Fruit fly (Drosophila melanogaster) whole organism, embryonic: ENCODE data around the gene HDAC4.
A peak's percentile ranks its signal among the peaks of the same experiment; 100 is the strongest.

Source experiments
- Atf6 ChIP-seq: fragments of 200-800 bp; sonication (Bioruptor generic); IDR thresholded peaks from 2 replicates; pipeline ENCODE4 v1.3.6; 2022; ENCODE audit warnings: missing biosample characterization, missing genetic modification characterization
- B-H1 ChIP-seq: fragments of 200-800 bp; sonication (Bioruptor generic); IDR thresholded peaks from 3 replicates; pipeline ENCODE4 v1.3.6; 2022; ENCODE audit warnings: missing biosample characterization, missing genetic modification characterization
- Bteb2 ChIP-seq: fragments of 200-800 bp; sonication (Bioruptor generic); optimal IDR thresholded peaks from 2 replicates; lab custom pipeline; 2016; ENCODE audit warnings: missing biosample characterization, missing genetic modification characterization
- CG1024 ChIP-seq: fragments of 200-800 bp; sonication (Bioruptor generic); IDR thresholded peaks from 2 replicates; pipeline ENCODE4 v1.3.6; 2022; ENCODE audit warnings: missing biosample characterization, missing genetic modification characterization
- CG12942 ChIP-seq: fragments of 200-800 bp; sonication (Bioruptor generic); optimal IDR thresholded peaks from 3 replicates; lab custom pipeline; 2016; ENCODE audit warnings: missing biosample characterization, missing genetic modification characterization
- CG15269 ChIP-seq: fragments of 200-800 bp; sonication (Bioruptor generic); optimal IDR thresholded peaks from 2 replicates; lab custom pipeline; 2018; ENCODE audit warnings: missing biosample characterization, mild to moderate bottlenecking, missing genetic modification characterization, moderate library complexity
- CG15479 ChIP-seq: fragments of 200-800 bp; sonication (Bioruptor generic); optimal IDR thresholded peaks from 3 replicates; lab custom pipeline; 2019; ENCODE audit warnings: missing biosample characterization, mild to moderate bottlenecking, missing genetic modification characterization, moderate library complexity
- CG16815 ChIP-seq: fragments of 200-800 bp; sonication (Bioruptor generic); optimal IDR thresholded peaks from 3 replicates; lab custom pipeline; 2017; ENCODE audit warnings: missing biosample characterization, mild to moderate bottlenecking, missing genetic modification characterization
- CG17361 ChIP-seq: fragments of 200-800 bp; sonication (Bioruptor generic); IDR thresholded peaks from 3 replicates; pipeline ENCODE4 v1.3.6; 2022; ENCODE audit warnings: missing biosample characterization, missing genetic modification characterization
- CG18262 ChIP-seq: fragments of 200-800 bp; optimal IDR thresholded peaks from 3 replicates; lab custom pipeline; 2019; ENCODE audit warnings: missing biosample characterization, mild to moderate bottlenecking, missing genetic modification characterization, moderate library complexity
- CG18619 ChIP-seq: fragments of 200-800 bp; sonication (Bioruptor generic); optimal IDR thresholded peaks from 3 replicates; lab custom pipeline; 2017; ENCODE audit warnings: missing biosample characterization, mild to moderate bottlenecking, missing genetic modification characterization
- CG2116 ChIP-seq: fragments of 200-800 bp; sonication (Bioruptor generic); optimal IDR thresholded peaks from 3 replicates; lab custom pipeline; 2018; ENCODE audit warnings: missing biosample characterization, mild to moderate bottlenecking, missing genetic modification characterization
- CG2889 ChIP-seq: fragments of 200-800 bp; sonication (Bioruptor generic); IDR thresholded peaks from 3 replicates; pipeline ENCODE4 v1.3.6; 2022; ENCODE audit warnings: missing biosample characterization, missing genetic modification characterization
- CG3065 ChIP-seq: fragments of 200-800 bp; sonication (Bioruptor generic); optimal IDR thresholded peaks from 2 replicates; lab custom pipeline; 2016; ENCODE audit warnings: missing biosample characterization, missing genetic modification characterization
- CG31224 ChIP-seq: fragments of 200-800 bp; sonication (Bioruptor generic); IDR thresholded peaks from 2 replicates; pipeline ENCODE4 v1.3.6; 2022; ENCODE audit warnings: missing biosample characterization, missing genetic modification characterization
- CG32767 ChIP-seq: fragments of 200-800 bp; sonication (Bioruptor generic); IDR thresholded peaks from 2 replicates; pipeline ENCODE4 v1.3.6; 2022; ENCODE audit warnings: missing biosample characterization, missing genetic modification characterization
- CG33213 ChIP-seq: fragments of 200-800 bp; sonication (Bioruptor generic); optimal IDR thresholded peaks from 3 replicates; lab custom pipeline; 2016; ENCODE audit warnings: missing biosample characterization, missing genetic modification characterization
- CG4424 ChIP-seq: fragments of 200-800 bp; sonication (Bioruptor generic); optimal IDR thresholded peaks from 3 replicates; lab custom pipeline; 2016; ENCODE audit warnings: missing biosample characterization, missing genetic modification characterization
- CG6654 ChIP-seq: fragments of 200-800 bp; sonication (Bioruptor generic); optimal IDR thresholded peaks from 2 replicates; lab custom pipeline; 2017; ENCODE audit warnings: missing biosample characterization, mild to moderate bottlenecking, missing genetic modification characterization
- CG6683 ChIP-seq: fragments of 200-800 bp; sonication (Bioruptor generic); optimal IDR thresholded peaks from 2 replicates; lab custom pipeline; 2017; ENCODE audit warnings: missing biosample characterization, mild to moderate bottlenecking, missing genetic modification characterization, missing genetic modification reagents
- CG7839 ChIP-seq: fragments of 200-800 bp; sonication (Bioruptor generic); optimal IDR thresholded peaks from 3 replicates; lab custom pipeline; 2018; ENCODE audit warnings: missing biosample characterization, mild to moderate bottlenecking, missing genetic modification characterization, moderate library complexity
- CG7987 ChIP-seq: fragments of 200-800 bp; sonication (Bioruptor generic); optimal IDR thresholded peaks from 2 replicates; lab custom pipeline; 2018; ENCODE audit warnings: missing biosample characterization, mild to moderate bottlenecking, missing genetic modification characterization, moderate library complexity
- CHES-1-like ChIP-seq: fragments of 200-800 bp; sonication (Bioruptor generic); optimal IDR thresholded peaks from 2 replicates; lab custom pipeline; 2016; ENCODE audit warnings: missing biosample characterization, missing genetic modification characterization
- D ChIP-seq, 2 experiments: fragments of 200-800 bp in 1 of 2; fragments of >200 bp in 1 of 2; sonication (Bioruptor generic) in 1 of 2; optimal IDR thresholded peaks; 2 replicates in 1 of 2; 3 replicates in 1 of 2; lab custom pipeline; 2017; ENCODE audit warnings: mild to moderate bottlenecking in 1 of 2, missing biosample characterization in 1 of 2, missing genetic modification characterization in 1 of 2, missing genetic modification reagents in 1 of 2
- Elba2 ChIP-seq: fragments of 200-800 bp; sonication (Bioruptor generic); optimal IDR thresholded peaks from 3 replicates; lab custom pipeline; 2016; ENCODE audit warnings: missing biosample characterization, missing genetic modification characterization
- HLH54F ChIP-seq: fragments of 200-800 bp; sonication (Bioruptor generic); optimal IDR thresholded peaks from 3 replicates; lab custom pipeline; 2016; ENCODE audit warnings: missing biosample characterization, missing genetic modification characterization
- Hr51 ChIP-seq, 2 experiments: fragments of 200-800 bp; sonication (Bioruptor generic); optimal IDR thresholded peaks; 2 replicates in 1 of 2; 3 replicates in 1 of 2; lab custom pipeline; 2016 to 2018; ENCODE audit warnings: missing biosample characterization in 2 of 2, missing genetic modification characterization in 2 of 2, mild to moderate bottlenecking in 1 of 2, moderate library complexity in 1 of 2
- Lhr ChIP-seq: fragments of 200-800 bp; sonication (Bioruptor generic); optimal IDR thresholded peaks from 3 replicates; lab custom pipeline; 2017; ENCODE audit warnings: mild to moderate bottlenecking, missing biosample characterization, missing genetic modification reagents, missing genetic modification characterization
- Lim3 ChIP-seq: fragments of 200-800 bp; sonication (Bioruptor generic); IDR thresholded peaks from 2 replicates; pipeline ENCODE4 v1.3.6; 2022; ENCODE audit warnings: missing biosample characterization, missing genetic modification characterization
- MESR4 ChIP-seq: fragments of 200-800 bp; sonication (Bioruptor generic); optimal IDR thresholded peaks from 2 replicates; lab custom pipeline; 2018; ENCODE audit warnings: missing biosample characterization, mild to moderate bottlenecking, missing genetic modification characterization, moderate library complexity
- NfI ChIP-seq: fragments of 200-800 bp; sonication (Bioruptor generic); optimal IDR thresholded peaks from 3 replicates; lab custom pipeline; 2018; ENCODE audit warnings: missing biosample characterization, mild to moderate bottlenecking, missing genetic modification characterization, moderate library complexity
- Opbp ChIP-seq: fragments of 200-800 bp; sonication (Bioruptor generic); IDR thresholded peaks from 3 replicates; pipeline ENCODE4 v1.3.6; 2022; ENCODE audit warnings: missing biosample characterization, missing genetic modification characterization; ENCODE audit not compliant: partially characterized antibody
- Optix ChIP-seq: fragments of 200-800 bp; sonication (Bioruptor generic); IDR thresholded peaks from 3 replicates; pipeline ENCODE4 v1.3.6; 2022; ENCODE audit warnings: missing biosample characterization, missing genetic modification characterization
- bab2 ChIP-seq: fragments of 200-800 bp; sonication (Bioruptor generic); optimal IDR thresholded peaks from 2 replicates; lab custom pipeline; 2016; ENCODE audit warnings: missing biosample characterization, missing genetic modification characterization
- bsh ChIP-seq, 2 experiments: fragments of 200-800 bp; sonication (Bioruptor generic); optimal IDR thresholded peaks; 2 replicates each; lab custom pipeline; 2017 to 2018; ENCODE audit warnings: mild to moderate bottlenecking in 2 of 2, missing biosample characterization in 2 of 2, missing genetic modification characterization in 2 of 2, moderate library complexity in 1 of 2
- danr ChIP-seq: fragments of 200-800 bp; sonication (Bioruptor generic); IDR thresholded peaks from 2 replicates; pipeline ENCODE4 v1.3.6; 2022; ENCODE audit warnings: missing biosample characterization, missing genetic modification characterization
- dmrt99B ChIP-seq: fragments of 200-800 bp; sonication (Bioruptor generic); optimal IDR thresholded peaks from 2 replicates; lab custom pipeline; 2018; ENCODE audit warnings: missing biosample characterization, mild to moderate bottlenecking, missing genetic modification characterization, moderate library complexity
- gce ChIP-seq: fragments of 200-800 bp; sonication (Bioruptor generic); IDR thresholded peaks from 3 replicates; pipeline ENCODE4 v1.3.6; 2022; ENCODE audit warnings: missing biosample characterization, missing genetic modification characterization
- jigr1 ChIP-seq: fragments of 200-800 bp; sonication (Bioruptor generic); IDR thresholded peaks from 3 replicates; pipeline ENCODE4 v1.3.6; 2022; ENCODE audit warnings: missing biosample characterization, missing genetic modification characterization
- kah ChIP-seq: fragments of 200-800 bp; sonication (Bioruptor generic); optimal IDR thresholded peaks from 2 replicates; lab custom pipeline; 2018; ENCODE audit warnings: missing biosample characterization, mild to moderate bottlenecking, missing genetic modification characterization
- lmd ChIP-seq: fragments of 200-800 bp; sonication (Bioruptor generic); IDR thresholded peaks from 2 replicates; pipeline ENCODE4 v1.3.6; 2022; ENCODE audit warnings: missing biosample characterization, missing genetic modification characterization
- nom ChIP-seq: fragments of 200-800 bp; sonication (Bioruptor generic); optimal IDR thresholded peaks from 2 replicates; lab custom pipeline; 2017; ENCODE audit warnings: missing biosample characterization, missing genetic modification characterization, mild to moderate bottlenecking, moderate library complexity, missing genetic modification reagents
- otp ChIP-seq: fragments of 200-800 bp; sonication (Bioruptor generic); IDR thresholded peaks from 3 replicates; pipeline ENCODE4, ENCODE4 v1.3.6; 2022; ENCODE audit warnings: missing biosample characterization, missing genetic modification characterization
- phol ChIP-seq: fragments of 200-800 bp; sonication (Bioruptor generic); optimal IDR thresholded peaks from 3 replicates; lab custom pipeline; 2018; ENCODE audit warnings: missing biosample characterization, mild to moderate bottlenecking, missing genetic modification characterization, moderate library complexity
- salm ChIP-seq: fragments of 200-800 bp; sonication (Bioruptor generic); optimal IDR thresholded peaks from 2 replicates; lab custom pipeline; 2018; ENCODE audit warnings: missing biosample characterization, mild to moderate bottlenecking, missing genetic modification characterization
- schlank ChIP-seq: fragments of 200-800 bp; sonication (Bioruptor generic); optimal IDR thresholded peaks from 2 replicates; lab custom pipeline; 2018; ENCODE audit warnings: missing biosample characterization, mild to moderate bottlenecking, missing genetic modification characterization
- sd ChIP-seq: fragments of 200-800 bp; sonication (Bioruptor generic); optimal IDR thresholded peaks from 3 replicates; lab custom pipeline; 2018; ENCODE audit warnings: missing biosample characterization, mild to moderate bottlenecking, missing genetic modification characterization, moderate library complexity
- tgo ChIP-seq: fragments of 200-800 bp; sonication (Bioruptor generic); IDR thresholded peaks from 3 replicates; pipeline ENCODE4 v1.3.6; 2022; ENCODE audit warnings: missing biosample characterization, missing genetic modification characterization
- z ChIP-seq: fragments of 200-800 bp; sonication (Bioruptor generic); IDR thresholded peaks from 3 replicates; pipeline ENCODE4 v1.3.6; 2022; ENCODE audit warnings: missing biosample characterization, missing genetic modification characterization

Gene HDAC4

dm6 chrX:13296405-13297183 lies 11.2 kb upstream of the HDAC4 start, which contains the start of gene CG1622:
Gene CG1622 (plus strand): TSS chrX:13297082.
- TF ChIP-seq CG33213 (no peak), CG12942 (GFP tag; lab: Kevin White, UChicago) (no peak), CG2116 (peak; percentile 58), otp (GFP tag; lab: Robert Waterston, UW) (no peak), CG15269 (tag; lab: Kevin White, UChicago) (no peak), CG6654 (GFP tag; lab: Kevin White, UChicago) (no peak), schlank (tag; lab: Kevin White, UChicago) (no peak), phol (peak; percentile 28), CG4424 (GFP tag; lab: Kevin White, UChicago) (peak; percentile 9), Atf6 (GFP tag; lab: Robert Waterston, UW) (no peak), CG16815 (no peak), Hr51 (GFP tag; optimal IDR thresholded peaks at IDR 0.05; lab: Kevin White, UChicago) (no peak), nom (GFP tag; lab: Kevin White, UChicago) (no peak), lmd (GFP tag; lab: Robert Waterston, UW) (peak; percentile 31; the same call in 1 of the 2 replicates), CG18262 (tag; lab: Kevin White, UChicago) (peak; percentile 40), Optix (GFP tag; lab: Robert Waterston, UW) (no peak), tgo (GFP tag; lab: Robert Waterston, UW) (peak; percentile 33; the same call in 1 of the 3 replicates), dmrt99B (tag; lab: Kevin White, UChicago) (no peak), z (GFP tag; lab: Robert Waterston, UW) (no peak), Lim3 (GFP tag; lab: Robert Waterston, UW) (no peak), CG7839 (tag; lab: Kevin White, UChicago) (no peak), CG1024 (GFP tag; lab: Robert Waterston, UW) (no peak), CG3065 (no peak), jigr1 (GFP tag; lab: Robert Waterston, UW) (no peak), kah (GFP tag; lab: Kevin White, UChicago) (no peak), gce (GFP tag; lab: Robert Waterston, UW) (no peak), CG15479 (no peak), CG18619 (GFP tag; lab: Kevin White, UChicago) (no peak), MESR4 (peak; percentile 95), sd (tag; lab: Kevin White, UChicago) (peak; percentile 41), CG7987 (GFP tag; lab: Kevin White, UChicago) (no peak), CG32767 (no peak), NfI (no peak), CHES-1-like (GFP tag; lab: Kevin White, UChicago) (no peak), bsh (GFP tag; optimal IDR thresholded peaks at IDR 0.05; lab: Kevin White, UChicago) (peak in 1 of 2 experiments; percentile 16), CG17361 (GFP tag; lab: Robert Waterston, UW) (peak; percentile 65), danr (no peak), B-H1 (GFP tag; lab: Robert Waterston, UW) (peak; percentile 25; the same call in 1 of the 3 replicates), bab2 (GFP tag; lab: Kevin White, UChicago) (no peak), HLH54F (GFP tag; lab: Kevin White, UChicago) (no peak), Opbp (GFP tag; lab: Robert Waterston, UW) (0 out of 3 replicates have a peak, but pooled peaks have one; percentile 32), D (optimal IDR thresholded peaks at IDR 0.05; lab: Kevin White, UChicago) (no peak), D (GFP tag; optimal IDR thresholded peaks at IDR 0.05; lab: Kevin White, UChicago) (no peak), salm (tag; lab: Kevin White, UChicago) (no peak), Lhr (GFP tag; lab: Kevin White, UChicago) (peak; percentile 26), CG2889 (no peak), Bteb2 (GFP tag; lab: Kevin White, UChicago) (no peak), CG6683 (GFP tag; lab: Kevin White, UChicago) (no peak), CG31224 (GFP tag; lab: Robert Waterston, UW) (peak; percentile 47; the same call in 1 of the 2 replicates), Elba2 (peak; percentile 48)
